Fruit fly (Drosophila melanogaster) whole organism: Measurements from ENCODE around the gene Spt3.

Source experiments
- psq ChIP-seq: fragments of >200 bp; optimal IDR thresholded peaks from 2 replicates; lab custom pipeline; 2017
- usp ChIP-seq: fragments of >200 bp; optimal IDR thresholded peaks from 2 replicates; lab custom pipeline; 2017; ENCODE audit warnings: missing biosample characterization, missing genetic modification characterization, mixed read lengths

- TF ChIP-seq usp (no peak), psq (lab: Kevin White, UChicago) (no peak)
Measured at dm6 chr3R:11967262-11968029, 49.5 kb upstream of the Spt3 start, which contains the start of the genes CG12213 and GC1.
